Worm (Caenorhabditis elegans): ENCODE results near the gene cank-26.

- TF ChIP-seq snu-23 (GFP tag; optimal IDR thresholded peaks at IDR 0.05) (no peak), irx-1 (tag; optimal IDR thresholded peaks at IDR 0.05) (no peak), snpc-4 (tag; optimal IDR thresholded peaks at IDR 0.05) (no peak), nhr-12 (tag; optimal IDR thresholded peaks at IDR 0.05) (no peak), nhr-237 (tag; optimal IDR thresholded peaks at IDR 0.05) (no peak), nhr-77 (tag; optimal IDR thresholded peaks at IDR 0.05) (no peak)
Observed at ce11 chrII:4004614-4005013, 29.7 kb upstream of the cank-26 start, which contains the start of gene ephx-1.
